Fruit fly (Drosophila melanogaster) whole organism, embryonic: ENCODE measurements around the gene ECSIT.

Source experiments
- Ada2b ChIP-seq: fragments of 200-800 bp; sonication (Bioruptor generic); IDR thresholded peaks from 2 replicates; pipeline ENCODE4 v1.3.6; 2022; ENCODE audit warnings: missing biosample characterization, missing genetic modification characterization
- Atf-2 ChIP-seq: fragments of 200-800 bp; sonication (Bioruptor generic); optimal IDR thresholded peaks from 2 replicates; lab custom pipeline; 2016; ENCODE audit warnings: missing biosample characterization, missing genetic modification characterization
- Atf6 ChIP-seq: fragments of 200-800 bp; sonication (Bioruptor generic); IDR thresholded peaks from 2 replicates; pipeline ENCODE4 v1.3.6; 2022; ENCODE audit warnings: missing biosample characterization, missing genetic modification characterization
- B-H2 ChIP-seq: fragments of 200-800 bp; sonication (Bioruptor generic); optimal IDR thresholded peaks from 2 replicates; lab custom pipeline; 2018; ENCODE audit warnings: missing biosample characterization, mild to moderate bottlenecking, missing genetic modification characterization
- Bdp1 ChIP-seq: fragments of 200-800 bp; sonication (Bioruptor generic); optimal IDR thresholded peaks from 3 replicates; lab custom pipeline; 2016; ENCODE audit warnings: missing biosample characterization, missing genetic modification characterization
- CG11723 ChIP-seq: fragments of 200-800 bp; sonication (Bioruptor generic); optimal IDR thresholded peaks from 2 replicates; lab custom pipeline; 2017; ENCODE audit warnings: missing biosample characterization, mild to moderate bottlenecking, missing genetic modification characterization
- CG14014 ChIP-seq: fragments of 200-800 bp; sonication (Bioruptor generic); IDR thresholded peaks from 2 replicates; pipeline ENCODE4 v1.3.6; 2022; ENCODE audit warnings: missing biosample characterization, missing genetic modification characterization
- CG15073 ChIP-seq: fragments of 200-800 bp; sonication (Bioruptor generic); optimal IDR thresholded peaks from 2 replicates; lab custom pipeline; 2016; ENCODE audit warnings: missing biosample characterization, missing genetic modification characterization
- CG15514 ChIP-seq: fragments of 200-800 bp; sonication (Bioruptor generic); optimal IDR thresholded peaks from 3 replicates; lab custom pipeline; 2017; ENCODE audit warnings: missing biosample characterization, missing genetic modification characterization, mild to moderate bottlenecking, moderate library complexity, missing genetic modification reagents
- CG18599 ChIP-seq: fragments of 200-800 bp; sonication (Bioruptor generic); optimal IDR thresholded peaks from 3 replicates; lab custom pipeline; 2017; ENCODE audit warnings: missing biosample characterization, missing genetic modification characterization, mild to moderate bottlenecking, moderate library complexity, missing genetic modification reagents
- CG30431 ChIP-seq: fragments of 200-800 bp; sonication (Bioruptor generic); optimal IDR thresholded peaks from 2 replicates; lab custom pipeline; 2017; ENCODE audit warnings: missing biosample characterization, missing genetic modification characterization
- CG32532 ChIP-seq: fragments of 200-800 bp; sonication (Bioruptor generic); IDR thresholded peaks from 2 replicates; pipeline ENCODE4 v1.3.6; 2022; ENCODE audit warnings: missing biosample characterization, missing genetic modification characterization
- CG33557 ChIP-seq: fragments of 200-800 bp; sonication (Bioruptor generic); optimal IDR thresholded peaks from 2 replicates; lab custom pipeline; 2019; ENCODE audit warnings: missing biosample characterization, mild to moderate bottlenecking, missing genetic modification characterization, moderate library complexity
- CG34376 ChIP-seq: fragments of 200-800 bp; sonication (Bioruptor generic); optimal IDR thresholded peaks from 2 replicates; lab custom pipeline; 2018; ENCODE audit warnings: missing biosample characterization, mild to moderate bottlenecking, missing genetic modification characterization
- CG6689 ChIP-seq: fragments of 200-800 bp; sonication (Bioruptor generic); IDR thresholded peaks from 2 replicates; pipeline ENCODE4 v1.3.6; 2022; ENCODE audit warnings: missing biosample characterization, missing genetic modification characterization
- CG7786 ChIP-seq: fragments of 200-800 bp; sonication (Bioruptor generic); optimal IDR thresholded peaks from 2 replicates; lab custom pipeline; 2016; ENCODE audit warnings: missing biosample characterization, missing genetic modification characterization
- CG7987 ChIP-seq: fragments of 200-800 bp; sonication (Bioruptor generic); optimal IDR thresholded peaks from 2 replicates; lab custom pipeline; 2018; ENCODE audit warnings: missing biosample characterization, mild to moderate bottlenecking, missing genetic modification characterization, moderate library complexity
- CG8944 ChIP-seq: fragments of 200-800 bp; sonication (Bioruptor generic); optimal IDR thresholded peaks from 3 replicates; lab custom pipeline; 2016; ENCODE audit warnings: missing biosample characterization, missing genetic modification characterization
- CG9727 ChIP-seq: fragments of 200-800 bp; sonication (Bioruptor generic); optimal IDR thresholded peaks from 3 replicates; lab custom pipeline; 2017; ENCODE audit warnings: missing biosample characterization, mild to moderate bottlenecking, missing genetic modification characterization
- CrebB ChIP-seq: fragments of 200-800 bp; sonication (Bioruptor generic); optimal IDR thresholded peaks from 3 replicates; lab custom pipeline; 2018; ENCODE audit warnings: missing biosample characterization, mild to moderate bottlenecking, missing genetic modification characterization
- Dip2 ChIP-seq: fragments of 200-800 bp; sonication (Bioruptor generic); IDR thresholded peaks from 2 replicates; pipeline ENCODE4 v1.3.6; 2022; ENCODE audit warnings: missing biosample characterization, missing genetic modification characterization
- Gug ChIP-seq: fragments of 200-800 bp; sonication (Bioruptor generic); IDR thresholded peaks from 4 replicates; pipeline ENCODE4 v1.3.6; 2022; ENCODE audit warnings: missing biosample characterization, missing genetic modification characterization
- H2.0 ChIP-seq: fragments of 200-800 bp; sonication (Bioruptor generic); IDR thresholded peaks from 2 replicates; pipeline ENCODE4 v1.3.6; 2022; ENCODE audit warnings: missing biosample characterization, missing genetic modification characterization
- Hmr ChIP-seq: fragments of 200-800 bp; sonication (Bioruptor generic); optimal IDR thresholded peaks from 3 replicates; lab custom pipeline; 2017; ENCODE audit warnings: mild to moderate bottlenecking, missing biosample characterization, missing genetic modification reagents, missing genetic modification characterization
- Lhr ChIP-seq: fragments of 200-800 bp; sonication (Bioruptor generic); optimal IDR thresholded peaks from 3 replicates; lab custom pipeline; 2017; ENCODE audit warnings: mild to moderate bottlenecking, missing biosample characterization, missing genetic modification reagents, missing genetic modification characterization
- Meics ChIP-seq: fragments of 200-800 bp; sonication (Bioruptor generic); optimal IDR thresholded peaks from 2 replicates; lab custom pipeline; 2017; ENCODE audit warnings: missing biosample characterization, mild to moderate bottlenecking, missing genetic modification characterization
- Ptx1 ChIP-seq: fragments of 200-800 bp; sonication (Bioruptor generic); IDR thresholded peaks from 2 replicates; pipeline ENCODE4 v1.3.6; 2022; ENCODE audit warnings: missing biosample characterization, missing genetic modification characterization
- Sox102F ChIP-seq: fragments of 200-800 bp; sonication (Bioruptor generic); optimal IDR thresholded peaks from 2 replicates; lab custom pipeline; 2018; ENCODE audit warnings: missing biosample characterization, mild to moderate bottlenecking, missing genetic modification characterization, moderate library complexity
- Xbp1 ChIP-seq: fragments of 200-800 bp; sonication (Bioruptor generic); optimal IDR thresholded peaks from 3 replicates; lab custom pipeline; 2016; ENCODE audit warnings: missing biosample characterization, mild to moderate bottlenecking, missing genetic modification characterization
- abd-A ChIP-seq: fragments of 200-800 bp; sonication (Bioruptor generic); optimal IDR thresholded peaks from 3 replicates; lab custom pipeline; 2019; ENCODE audit warnings: missing biosample characterization, mild to moderate bottlenecking, missing genetic modification characterization, moderate library complexity
- ac ChIP-seq: fragments of 200-800 bp; sonication (Bioruptor generic); optimal IDR thresholded peaks from 3 replicates; lab custom pipeline; 2017; ENCODE audit warnings: missing biosample characterization, mild to moderate bottlenecking, missing genetic modification characterization
- bsh ChIP-seq, 2 experiments: fragments of 200-800 bp; sonication (Bioruptor generic); optimal IDR thresholded peaks; 2 replicates each; lab custom pipeline; 2017 to 2018; ENCODE audit warnings: mild to moderate bottlenecking in 2 of 2, missing biosample characterization in 2 of 2, missing genetic modification characterization in 2 of 2, moderate library complexity in 1 of 2
- caup ChIP-seq: fragments of 200-800 bp; sonication (Bioruptor generic); optimal IDR thresholded peaks from 3 replicates; lab custom pipeline; 2017; ENCODE audit warnings: missing biosample characterization, mild to moderate bottlenecking, missing genetic modification characterization, moderate library complexity; ENCODE audit not compliant: severe bottlenecking
- ci ChIP-seq: fragments of 200-800 bp; sonication (Bioruptor generic); IDR thresholded peaks from 3 replicates; pipeline ENCODE4 v1.3.6; 2022; ENCODE audit warnings: missing biosample characterization, missing genetic modification characterization
- dmrt99B ChIP-seq: fragments of 200-800 bp; sonication (Bioruptor generic); optimal IDR thresholded peaks from 2 replicates; lab custom pipeline; 2018; ENCODE audit warnings: missing biosample characterization, mild to moderate bottlenecking, missing genetic modification characterization, moderate library complexity
- dysf ChIP-seq: fragments of 200-800 bp; sonication (Bioruptor generic); IDR thresholded peaks from 3 replicates; pipeline ENCODE4 v1.3.6; 2022; ENCODE audit warnings: missing biosample characterization, missing genetic modification characterization
- ftz-f1 ChIP-seq: fragments of 200-800 bp; sonication (Bioruptor generic); optimal IDR thresholded peaks from 2 replicates; lab custom pipeline; 2016; ENCODE audit warnings: missing biosample characterization, missing genetic modification characterization
- ind ChIP-seq: fragments of 200-800 bp; sonication (Bioruptor generic); optimal IDR thresholded peaks from 3 replicates; lab custom pipeline; 2016; ENCODE audit warnings: missing biosample characterization, missing genetic modification characterization
- inv ChIP-seq: fragments of 200-800 bp; sonication (Bioruptor generic); IDR thresholded peaks from 2 replicates; pipeline ENCODE4 v1.3.6; 2022; ENCODE audit warnings: missing biosample characterization, missing genetic modification characterization; ENCODE audit not compliant: partially characterized antibody
- lab ChIP-seq: fragments of 200-800 bp; sonication (Bioruptor generic); optimal IDR thresholded peaks from 3 replicates; lab custom pipeline; 2017; ENCODE audit warnings: missing biosample characterization, missing genetic modification characterization, mild to moderate bottlenecking, moderate library complexity, missing genetic modification reagents
- lmd ChIP-seq: fragments of 200-800 bp; sonication (Bioruptor generic); IDR thresholded peaks from 2 replicates; pipeline ENCODE4 v1.3.6; 2022; ENCODE audit warnings: missing biosample characterization, missing genetic modification characterization
- maf-S ChIP-seq: fragments of 200-800 bp; sonication (Bioruptor generic); optimal IDR thresholded peaks from 2 replicates; lab custom pipeline; 2016; ENCODE audit warnings: missing biosample characterization, missing genetic modification characterization
- nmo ChIP-seq: fragments of 200-800 bp; sonication (Bioruptor generic); optimal IDR thresholded peaks from 2 replicates; lab custom pipeline; 2018; ENCODE audit warnings: missing biosample characterization, mild to moderate bottlenecking, missing genetic modification characterization, moderate library complexity
- pfk ChIP-seq: fragments of 200-800 bp; sonication (Bioruptor generic); optimal IDR thresholded peaks from 2 replicates; lab custom pipeline; 2018; ENCODE audit warnings: missing biosample characterization, mild to moderate bottlenecking, missing genetic modification characterization, moderate library complexity
- phol ChIP-seq: fragments of 200-800 bp; sonication (Bioruptor generic); optimal IDR thresholded peaks from 3 replicates; lab custom pipeline; 2018; ENCODE audit warnings: missing biosample characterization, mild to moderate bottlenecking, missing genetic modification characterization, moderate library complexity
- prd ChIP-seq, 3 experiments: fragments of >200 bp in 2 of 3; fragments of 200-800 bp in 1 of 3; sonication (Bioruptor generic) in 1 of 3; optimal IDR thresholded peaks in 2 of 3; IDR thresholded peaks in 1 of 3; 2 replicates in 2 of 3; 3 replicates in 1 of 3; pipeline versions ENCODE4 v1.3.6 to Lab custom; 2017 to 2022; ENCODE audit warnings: missing biosample characterization in 1 of 3, missing genetic modification characterization in 1 of 3
- sens ChIP-seq: fragments of 200-800 bp; sonication (Bioruptor generic); peaks from one replicate; lab custom pipeline; 2016; ENCODE audit warnings: missing biosample characterization, missing genetic modification characterization
- seq ChIP-seq: fragments of 200-800 bp; sonication (Bioruptor generic); IDR thresholded peaks from 2 replicates; pipeline ENCODE4 v1.3.6; 2022; ENCODE audit warnings: missing biosample characterization, missing genetic modification characterization
- slbo ChIP-seq: fragments of 200-800 bp; sonication (Bioruptor generic); IDR thresholded peaks from 2 replicates; pipeline ENCODE4 v1.3.6; 2022; ENCODE audit warnings: missing biosample characterization, missing genetic modification characterization

ECSIT gene

DNA sequence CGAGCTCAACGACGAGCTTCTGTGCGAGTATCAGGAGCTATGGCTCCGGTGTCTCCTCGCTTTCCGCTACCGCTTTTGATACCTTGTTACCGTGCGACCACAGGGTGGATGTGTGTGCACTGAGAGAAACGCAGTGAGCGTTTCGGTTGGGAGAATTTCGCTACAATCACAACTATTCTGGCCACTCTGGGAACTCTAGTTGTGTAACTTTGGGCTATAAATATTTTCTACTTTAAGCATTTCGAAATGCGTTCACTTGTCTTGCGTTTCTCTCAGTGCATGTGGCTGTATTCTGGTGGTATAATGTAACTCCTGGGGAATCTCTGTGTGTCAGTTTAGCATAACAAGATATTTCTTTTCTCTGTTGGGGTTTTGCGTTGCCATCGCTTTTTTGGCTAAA is 15.0 kb downstream of the ECSIT start:
- TF ChIP-seq Xbp1 (peak; percentile 25), CG7786 (GFP tag; lab: Kevin White, UChicago) (peak; percentile 20), Atf-2 (GFP tag; lab: Kevin White, UChicago) (no peak), CG30431 (GFP tag; lab: Kevin White, UChicago) (peak; percentile 29), Sox102F (no peak), Meics (GFP tag; lab: Kevin White, UChicago) (peak; percentile 3), prd (optimal IDR thresholded peaks at IDR 0.05; lab: Kevin White, UChicago) (no peak), prd (GFP tag; IDR thresholded peaks at IDR 0.05; lab: Robert Waterston, UW) (peak; percentile 51; the same call in 2 of the 3 replicates), Ada2b (GFP tag; lab: Robert Waterston, UW) (peak; percentile 59; the same call in 1 of the 2 replicates), dmrt99B (tag; lab: Kevin White, UChicago) (peak; percentile 21), Lhr (GFP tag; lab: Kevin White, UChicago) (no peak), pfk (no peak), inv (GFP tag; lab: Robert Waterston, UW) (no peak), CG14014 (0 out of 2 replicates have a peak, but pooled peaks have one; percentile 12), CG6689 (GFP tag; lab: Robert Waterston, UW) (peak; percentile 38; the same call in 1 of the 2 replicates), Atf6 (GFP tag; lab: Robert Waterston, UW) (no peak), CG32532 (GFP tag; lab: Robert Waterston, UW) (0 out of 2 replicates have a peak, but pooled peaks have one; percentile 5), caup (GFP tag; lab: Kevin White, UChicago) (peak; percentile 22), ac (GFP tag; lab: Kevin White, UChicago) (no peak), lab (GFP tag; lab: Kevin White, UChicago) (peak; percentile 44), ftz-f1 (no peak), bsh (GFP tag; optimal IDR thresholded peaks at IDR 0.05; lab: Kevin White, UChicago) (no peak), maf-S (no peak), CG34376 (GFP tag; lab: Kevin White, UChicago) (no peak), B-H2 (no peak), CG9727 (GFP tag; lab: Kevin White, UChicago) (peak; percentile 11), Hmr (GFP tag; lab: Kevin White, UChicago) (peak; percentile 8), CrebB (no peak), CG33557 (GFP tag; lab: Kevin White, UChicago) (no peak), H2.0 (no peak), CG15514 (GFP tag; lab: Kevin White, UChicago) (peak; percentile 1), CG8944 (GFP tag; lab: Kevin White, UChicago) (peak; percentile 1), ci (GFP tag; lab: Robert Waterston, UW) (peak; percentile 59; the same call in 2 of the 3 replicates), CG11723 (GFP tag; lab: Kevin White, UChicago) (no peak), abd-A (tag; lab: Kevin White, UChicago) (no peak), dysf (GFP tag; lab: Robert Waterston, UW) (peak; percentile 42; the same call in 2 of the 3 replicates), sens (GFP tag; lab: Kevin White, UChicago) (peak; percentile 82), slbo (peak; percentile 45), Dip2 (GFP tag; lab: Robert Waterston, UW) (no peak), CG7987 (GFP tag; lab: Kevin White, UChicago) (no peak), Gug (GFP tag; lab: Robert Waterston, UW) (0 out of 4 replicates have a peak, but pooled peaks have one; percentile 6), lmd (peak; percentile 16; the same call in 1 of the 2 replicates), seq (no peak), Ptx1 (0 out of 2 replicates have a peak, but pooled peaks have one; percentile 20), ind (peak; percentile 25), CG15073 (GFP tag; lab: Kevin White, UChicago) (no peak), Bdp1 (GFP tag; lab: Kevin White, UChicago) (no peak), phol (tag; lab: Kevin White, UChicago) (no peak), CG18599 (GFP tag; lab: Kevin White, UChicago) (peak; percentile 60), nmo (GFP tag; lab: Kevin White, UChicago) (peak; percentile 10)
